Worm (Caenorhabditis elegans) whole organism, L4 larva: ENCODE data around the gene dgk-4.

Source experiments
- F37D6.2 ChIP-seq: sonication (generic microtip); optimal IDR thresholded peaks from 2 replicates; lab custom pipeline; 2016; ENCODE audit warnings: mild to moderate bottlenecking, missing genetic modification characterization, missing compliant biosample characterization
- R02D3.7 ChIP-seq: fragments of 150-350 bp; sonication (generic microtip); optimal IDR thresholded peaks from 3 replicates; lab custom pipeline; 2014; ENCODE audit warnings: missing biosample characterization, missing genetic modification characterization
- T20F7.1 ChIP-seq: fragments of 200-800 bp; sonication (Bioruptor generic); optimal IDR thresholded peaks from 2 replicates; lab custom pipeline; 2018; ENCODE audit warnings: mild to moderate bottlenecking, missing genetic modification characterization, missing compliant biosample characterization
- Y48G9A.11 ChIP-seq: fragments of 200-800 bp; sonication (Bioruptor generic); IDR thresholded peaks from 2 replicates; pipeline ENCODE4 v1.3.6; 2022; ENCODE audit warnings: missing genetic modification reagents, missing genetic modification characterization, missing compliant biosample characterization
- attf-4 ChIP-seq: sonication (generic microtip); optimal IDR thresholded peaks from 3 replicates; lab custom pipeline; 2017; ENCODE audit warnings: missing biosample characterization, missing genetic modification characterization
- ceh-32 ChIP-seq: sonication (generic microtip); optimal IDR thresholded peaks from 2 replicates; lab custom pipeline; 2016; ENCODE audit warnings: mild to moderate bottlenecking, missing genetic modification characterization, missing compliant biosample characterization; ENCODE audit not compliant: poor library complexity
- ces-1 ChIP-seq: fragments of 150-350 bp; sonication (generic microtip); optimal IDR thresholded peaks from 4 replicates; lab custom pipeline; 2014; ENCODE audit warnings: missing biosample characterization, missing genetic modification reagents, missing genetic modification characterization
- cey-2 ChIP-seq: sonication (generic microtip); optimal IDR thresholded peaks from 3 replicates; lab custom pipeline; 2017; ENCODE audit warnings: missing genetic modification characterization, mild to moderate bottlenecking, missing compliant biosample characterization, antibody characterized with exemption, borderline replicate concordance; ENCODE audit not compliant: insufficient read depth
- daf-12 ChIP-seq: fragments of 150-350 bp; optimal IDR thresholded peaks from 2 replicates; lab custom pipeline; 2014; ENCODE audit warnings: missing biosample characterization, missing genetic modification reagents, missing genetic modification characterization
- daf-16 ChIP-seq, 3 experiments: sonication (generic microtip); optimal IDR thresholded peaks; 2 replicates each; lab custom pipeline; 2016 to 2017; ENCODE audit warnings: missing genetic modification characterization in 3 of 3, missing genetic modification reagents in 3 of 3, mild to moderate bottlenecking in 2 of 3, missing compliant biosample characterization in 2 of 3, missing biosample characterization in 1 of 3, moderate library complexity in 1 of 3
- daf-19 ChIP-seq: fragments of 200-800 bp; sonication (Bioruptor generic); conservative IDR thresholded peaks from 2 replicates; pipeline ENCODE4 v1.3.6; 2022; ENCODE audit warnings: missing genetic modification characterization, missing compliant biosample characterization
- daf-8 ChIP-seq: fragments of 200-800 bp; sonication (Bioruptor generic); IDR thresholded peaks from 2 replicates; pipeline ENCODE4 v1.3.6; 2022; ENCODE audit warnings: missing genetic modification characterization, missing compliant biosample characterization
- dmd-6 ChIP-seq: fragments of 200-800 bp; sonication (Bioruptor generic); IDR thresholded peaks from 2 replicates; pipeline ENCODE4 v1.3.6; 2022; ENCODE audit warnings: missing genetic modification reagents, missing genetic modification characterization, missing compliant biosample characterization
- dpl-1 ChIP-seq: fragments of 150-350 bp; optimal IDR thresholded peaks from 2 replicates; lab custom pipeline; 2014; ENCODE audit warnings: missing biosample characterization, missing genetic modification reagents, missing genetic modification characterization
- egl-27 ChIP-seq: sonication (generic microtip); optimal IDR thresholded peaks from 3 replicates; lab custom pipeline; 2017; ENCODE audit warnings: missing biosample characterization, missing genetic modification reagents, missing genetic modification characterization
- fkh-10 ChIP-seq: fragments of 150-350 bp; optimal IDR thresholded peaks from 2 replicates; lab custom pipeline; 2014; ENCODE audit warnings: missing biosample characterization, missing genetic modification reagents, missing genetic modification characterization
- gei-8 ChIP-seq: fragments of 200-800 bp; sonication (Bioruptor generic); optimal IDR thresholded peaks from 2 replicates; lab custom pipeline; 2018; ENCODE audit warnings: mild to moderate bottlenecking, missing genetic modification characterization, missing compliant biosample characterization
- hif-1 ChIP-seq, 2 experiments: sonication (generic microtip); optimal IDR thresholded peaks; 2 replicates each; lab custom pipeline; 2016 to 2017; ENCODE audit warnings: missing compliant biosample characterization in 2 of 2, missing genetic modification characterization in 2 of 2, missing genetic modification reagents in 2 of 2, missing genotype in 2 of 2, mild to moderate bottlenecking in 1 of 2
- hlh-11 ChIP-seq: fragments of 200-800 bp; sonication (Bioruptor generic); optimal IDR thresholded peaks from 2 replicates; lab custom pipeline; 2018; ENCODE audit warnings: mild to moderate bottlenecking, missing genetic modification characterization, missing compliant biosample characterization
- lin-38 ChIP-seq: fragments of 200-800 bp; sonication (Bioruptor generic); IDR thresholded peaks from 2 replicates; pipeline ENCODE4 v1.3.6; 2022; ENCODE audit warnings: missing genetic modification reagents, missing genetic modification characterization, missing compliant biosample characterization
- lsy-2 ChIP-seq, 2 experiments: fragments of 150-350 bp in 1 of 2; sonication (generic microtip) in 1 of 2; optimal IDR thresholded peaks; 2 replicates each; lab custom pipeline; 2014 to 2017; ENCODE audit warnings: missing biosample characterization in 2 of 2, missing genetic modification characterization in 2 of 2
- mdt-29 ChIP-seq: fragments of 200-800 bp; sonication (Bioruptor generic); IDR thresholded peaks from 2 replicates; pipeline ENCODE4 v1.3.6; 2022; ENCODE audit warnings: missing genetic modification reagents, missing genetic modification characterization, missing compliant biosample characterization
- nhr-111 ChIP-seq: fragments of 200-800 bp; sonication (Bioruptor generic); optimal IDR thresholded peaks from 2 replicates; lab custom pipeline; 2018; ENCODE audit warnings: mild to moderate bottlenecking, missing genetic modification characterization, missing compliant biosample characterization
- nhr-41 ChIP-seq: fragments of 200-800 bp; sonication (Bioruptor generic); IDR thresholded peaks from 2 replicates; pipeline ENCODE4 v1.3.6; 2022; ENCODE audit warnings: missing genetic modification reagents, missing genetic modification characterization, missing compliant biosample characterization
- nhr-6 ChIP-seq: fragments of 150-350 bp; optimal IDR thresholded peaks from 2 replicates; lab custom pipeline; 2014; ENCODE audit warnings: missing biosample characterization, missing genetic modification characterization
- nhr-76 ChIP-seq: fragments of 150-350 bp; optimal IDR thresholded peaks from 2 replicates; lab custom pipeline; 2014; ENCODE audit warnings: missing biosample characterization, missing genetic modification characterization
- pha-4 ChIP-seq, 2 experiments: fragments of 150-350 bp in 1 of 2; fragments of 200-800 bp in 1 of 2; sonication (Bioruptor generic) in 1 of 2; IDR thresholded peaks in 1 of 2; optimal IDR thresholded peaks in 1 of 2; 2 replicates each; pipeline versions ENCODE4 v1.3.6 to Lab custom; 2014 to 2022; ENCODE audit warnings: missing genetic modification characterization in 2 of 2, missing genetic modification reagents in 2 of 2, missing biosample characterization in 1 of 2, missing compliant biosample characterization in 1 of 2
- rbr-2 ChIP-seq: sonication (generic microtip); optimal IDR thresholded peaks from 2 replicates; lab custom pipeline; 2016; ENCODE audit warnings: missing genotype, missing genetic modification characterization, missing compliant biosample characterization
- saeg-2 ChIP-seq: fragments of 200-800 bp; sonication (Bioruptor generic); IDR thresholded peaks from 2 replicates; pipeline ENCODE4 v1.3.6; 2022; ENCODE audit warnings: missing genetic modification reagents, missing genetic modification characterization, missing compliant biosample characterization
- set-16 ChIP-seq: fragments of 200-800 bp; sonication (Bioruptor generic); IDR thresholded peaks from 2 replicates; pipeline ENCODE4 v1.3.6; 2022; ENCODE audit warnings: missing genetic modification reagents, missing genetic modification characterization, missing compliant biosample characterization
- snpc-4 ChIP-seq: fragments of 150-350 bp; optimal IDR thresholded peaks from 2 replicates; lab custom pipeline; 2014; ENCODE audit warnings: missing biosample characterization, missing genetic modification characterization
- spr-3 ChIP-seq: fragments of 200-800 bp; sonication (Bioruptor generic); optimal IDR thresholded peaks from 2 replicates; lab custom pipeline; 2018; ENCODE audit warnings: mild to moderate bottlenecking, missing genetic modification characterization, missing compliant biosample characterization
- tag-97 ChIP-seq: fragments of 200-800 bp; sonication (Bioruptor generic); IDR thresholded peaks from 2 replicates; pipeline ENCODE4 v1.3.6; 2022; ENCODE audit warnings: missing genetic modification characterization, missing compliant biosample characterization
- unc-62 ChIP-seq, 3 experiments: fragments of 150-350 bp in 1 of 3; sonication (generic microtip); optimal IDR thresholded peaks in 2 of 3; peaks in 1 of 3; 1 replicate in 1 of 3; 2 replicates in 2 of 3; lab custom pipeline; 2014 to 2017; ENCODE audit warnings: missing biosample characterization in 3 of 3, missing genetic modification characterization in 3 of 3, missing genetic modification reagents in 3 of 3, missing genotype in 1 of 3
- zag-1 ChIP-seq: fragments of 150-350 bp; optimal IDR thresholded peaks from 2 replicates; lab custom pipeline; 2014; ENCODE audit warnings: missing biosample characterization, missing genetic modification characterization
- zip-2 ChIP-seq: fragments of 150-350 bp; optimal IDR thresholded peaks from 2 replicates; lab custom pipeline; 2014; ENCODE audit warnings: missing biosample characterization, missing genetic modification characterization
- ztf-7 ChIP-seq: fragments of 150-350 bp; optimal IDR thresholded peaks from 2 replicates; lab custom pipeline; 2014; ENCODE audit warnings: missing biosample characterization, missing genetic modification characterization

Gene dgk-4

DNA sequence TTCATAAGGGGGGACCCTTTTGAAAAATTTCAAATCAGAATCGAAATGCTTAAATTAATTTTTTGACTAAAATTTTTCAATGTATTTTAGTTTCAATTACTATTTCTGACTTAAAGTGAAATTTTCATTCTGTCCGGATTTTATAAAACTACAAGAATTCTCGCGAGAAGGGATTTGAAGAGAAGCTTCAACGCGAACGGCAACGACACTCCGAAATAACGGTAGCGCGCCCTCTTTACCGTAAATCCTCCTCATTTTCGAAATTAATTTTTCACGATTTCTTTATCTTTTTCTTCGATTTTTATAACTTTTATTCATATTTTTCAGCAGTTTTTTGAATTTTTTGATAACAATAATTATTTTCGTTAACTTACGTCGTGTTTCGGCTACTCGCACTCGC lies 34.6 kb downstream of the dgk-4 start:
- TF ChIP-seq daf-19 (no peak), Y48G9A.11 (peak; percentile 99), R02D3.7 (tag; lab: Kevin White, UChicago) (peak; percentile 47), T20F7.1 (GFP tag; lab: Kevin White, UChicago) (peak; percentile 89)

DNA sequence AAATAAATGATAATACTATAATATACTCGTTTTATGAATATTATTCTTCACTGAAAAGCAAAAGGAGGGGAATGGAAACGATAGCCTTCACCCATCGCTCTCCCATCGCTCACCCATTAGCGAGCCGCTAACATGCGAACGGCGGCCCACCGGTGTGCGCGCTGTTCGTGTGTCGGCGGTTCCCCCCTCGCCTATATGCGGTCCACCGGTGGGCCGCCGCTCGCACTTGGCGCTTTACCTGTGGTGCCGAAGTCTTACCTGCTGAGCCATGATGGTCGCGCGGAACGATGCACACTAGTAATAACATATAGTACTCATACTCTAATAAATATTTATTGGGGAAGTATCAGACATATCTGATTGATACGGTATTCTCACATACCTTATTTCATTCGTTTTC lies 36.0 kb downstream of the dgk-4 start:
- TF ChIP-seq Y48G9A.11, result peak; percentile 57
- TF ChIP-seq set-16 (GFP tag; lab: Robert Waterston, UW), result peak; percentile 92; the same call in 1 of the 2 replicates

DNA sequence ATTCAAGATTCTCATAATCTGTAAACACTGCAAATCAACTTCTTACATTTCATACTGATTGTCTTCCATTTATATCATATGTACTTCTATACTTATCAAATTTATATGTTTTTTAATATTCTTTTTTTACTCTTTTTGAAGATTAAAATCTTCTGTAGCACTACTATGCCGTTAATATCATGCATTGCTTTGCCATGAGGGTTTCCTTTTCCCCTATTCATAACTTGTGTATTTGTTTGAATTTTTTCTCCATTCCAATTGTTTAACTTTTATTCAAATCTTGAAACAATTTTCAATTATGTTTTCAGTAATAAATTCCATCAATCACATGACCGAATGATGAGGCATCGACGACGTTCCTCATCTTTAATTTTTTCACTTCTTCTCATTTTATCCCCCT lies 37.5 kb downstream of the dgk-4 start, which contains the start of gene cdh-5:
TSS of gene cdh-5 (plus strand) at position 301 of the 400 bp plus-strand sequence.
- no peak for TF ChIP-seq lsy-2 (tag; optimal IDR thresholded peaks at IDR 0.05; lab: Kevin White, UChicago)
- TF ChIP-seq ces-1, result no peak
- TF ChIP-seq saeg-2 (GFP tag; lab: Robert Waterston, UW), result no peak
- no peak for TF ChIP-seq pha-4 (GFP tag; IDR thresholded peaks at IDR 0.05; lab: Robert Waterston, UW)
- no peak for TF ChIP-seq pha-4 (tag; optimal IDR thresholded peaks at IDR 0.05; lab: Kevin White, UChicago)
- TF ChIP-seq nhr-6 (tag; lab: Kevin White, UChicago), result no peak
- TF ChIP-seq spr-3, result no peak
- TF ChIP-seq dpl-1 (GFP tag; lab: Kevin White, UChicago), result no peak
- TF ChIP-seq attf-4 (tag; lab: Kevin White, UChicago), result no peak
- no peak for TF ChIP-seq snpc-4 (tag; lab: Kevin White, UChicago)
- no peak for TF ChIP-seq zag-1 (tag; lab: Kevin White, UChicago)
- TF ChIP-seq gei-8 (GFP tag; lab: Kevin White, UChicago), result no peak
- no peak for TF ChIP-seq mdt-29 (GFP tag; lab: Robert Waterston, UW)

- no peak for TF ChIP-seq daf-12
- TF ChIP-seq ceh-32 (tag; lab: Kevin White, UChicago), result no peak
- no peak for TF ChIP-seq ztf-7 (tag; lab: Kevin White, UChicago)
- peak in 1 of 2 experiments; percentile 93 for TF ChIP-seq unc-62 (GFP tag; optimal IDR thresholded peaks at IDR 0.05 in 1 of 2; lab: Kevin White, UChicago)
- TF ChIP-seq unc-62 (tag; optimal IDR thresholded peaks at IDR 0.05; lab: Kevin White, UChicago), result no peak
Observed at ce11 chrIV:8673733-8674375, 42.7 kb downstream of the dgk-4 start.

ce11 chrIV:8677303-8677702 lies 46.2 kb downstream of the dgk-4 start, which contains the start of gene F08B4.8:
F08B4.8 (plus strand) TSS chrIV:8677603.
- TF ChIP-seq zip-2 (tag; lab: Kevin White, UChicago), result no peak
- TF ChIP-seq hlh-11 (tag; lab: Kevin White, UChicago), result no peak
- no peak for TF ChIP-seq dmd-6 (GFP tag; lab: Robert Waterston, UW)
- no peak for TF ChIP-seq F37D6.2 (tag; lab: Kevin White, UChicago)
- TF ChIP-seq nhr-41, result no peak
- no peak for TF ChIP-seq rbr-2

- TF ChIP-seq gei-8 (GFP tag; lab: Kevin White, UChicago) (no peak), tag-97 (no peak), daf-16 (GFP tag; optimal IDR thresholded peaks at IDR 0.05; lab: Kevin White, UChicago) (no peak), daf-16 (tag; optimal IDR thresholded peaks at IDR 0.05; lab: Kevin White, UChicago) (no peak), hif-1 (tag; optimal IDR thresholded peaks at IDR 0.05; lab: Kevin White, UChicago) (no peak), cey-2 (tag; lab: Kevin White, UChicago) (no peak), ces-1 (no peak), nhr-111 (GFP tag; lab: Kevin White, UChicago) (no peak), lin-38 (GFP tag; lab: Robert Waterston, UW) (no peak), daf-8 (GFP tag; lab: Robert Waterston, UW) (no peak), egl-27 (tag; lab: Kevin White, UChicago) (no peak), fkh-10 (GFP tag; lab: Kevin White, UChicago) (no peak), T20F7.1 (GFP tag; lab: Kevin White, UChicago) (no peak), nhr-76 (tag; lab: Kevin White, UChicago) (no peak), rbr-2 (no peak)
Observed at ce11 chrIV:8679225-8679624, 48.1 kb downstream of the dgk-4 start, which contains the start of gene nlp-60. nlp-60 (minus strand) TSS chrIV:8679325.
